Worm (Caenorhabditis elegans) whole organism, L4 larva: ENCODE measurements around the gene ins-12.

ENCODE experiments used
- F10B5.3 ChIP-seq: sonication (generic microtip); optimal IDR thresholded peaks from 2 replicates; lab custom pipeline; 2016; ENCODE audit warnings: mild to moderate bottlenecking, missing genetic modification characterization, missing compliant biosample characterization
- F49E8.2 ChIP-seq: sonication (generic microtip); optimal IDR thresholded peaks from 2 replicates; lab custom pipeline; 2016; ENCODE audit warnings: missing compliant biosample characterization, mild to moderate bottlenecking, missing genetic modification characterization, borderline replicate concordance
- Y105C5A.15 ChIP-seq: fragments of 200-800 bp; sonication (Bioruptor generic); IDR thresholded peaks from 2 replicates; pipeline ENCODE4 v1.3.6; 2022; ENCODE audit warnings: missing genetic modification characterization, missing compliant biosample characterization
- ZK546.5 ChIP-seq, 2 experiments: sonication (generic microtip); optimal IDR thresholded peaks; 2 replicates each; lab custom pipeline; 2017; ENCODE audit warnings: missing biosample characterization in 2 of 2, missing genetic modification characterization in 2 of 2
- aly-2 ChIP-seq: sonication (generic microtip); optimal IDR thresholded peaks from 2 replicates; lab custom pipeline; 2018; ENCODE audit warnings: missing biosample characterization, missing genetic modification characterization
- ceh-20 ChIP-seq: fragments of 200-800 bp; sonication (Bioruptor generic); IDR thresholded peaks from 2 replicates; pipeline ENCODE4 v1.3.6; 2022; ENCODE audit warnings: missing genetic modification reagents, missing genetic modification characterization, missing compliant biosample characterization
- ceh-44 ChIP-seq: fragments of 200-800 bp; sonication (Bioruptor generic); IDR thresholded peaks from 2 replicates; pipeline ENCODE4 v1.3.6; 2022; ENCODE audit warnings: missing genetic modification reagents, missing genetic modification characterization, missing compliant biosample characterization
- ceh-62 ChIP-seq: sonication (generic microtip); optimal IDR thresholded peaks from 2 replicates; lab custom pipeline; 2017; ENCODE audit warnings: missing biosample characterization, missing genetic modification characterization
- cey-2 ChIP-seq: sonication (generic microtip); optimal IDR thresholded peaks from 3 replicates; lab custom pipeline; 2017; ENCODE audit warnings: missing genetic modification characterization, mild to moderate bottlenecking, missing compliant biosample characterization, antibody characterized with exemption, borderline replicate concordance; ENCODE audit not compliant: insufficient read depth
- dmd-8 ChIP-seq: fragments of 200-800 bp; sonication (Bioruptor generic); IDR thresholded peaks from 2 replicates; pipeline ENCODE4 v1.3.6; 2022; ENCODE audit warnings: missing genetic modification characterization, missing compliant biosample characterization
- dpl-1 ChIP-seq: fragments of 150-350 bp; optimal IDR thresholded peaks from 2 replicates; lab custom pipeline; 2014; ENCODE audit warnings: missing biosample characterization, missing genetic modification reagents, missing genetic modification characterization
- egl-27 ChIP-seq: sonication (generic microtip); optimal IDR thresholded peaks from 3 replicates; lab custom pipeline; 2017; ENCODE audit warnings: missing biosample characterization, missing genetic modification reagents, missing genetic modification characterization
- egl-43 ChIP-seq: fragments of 200-800 bp; sonication (Bioruptor generic); IDR thresholded peaks from 2 replicates; pipeline ENCODE4 v1.3.6; 2022; ENCODE audit warnings: missing genetic modification reagents, missing genetic modification characterization, missing compliant biosample characterization
- fos-1 ChIP-seq: fragments of 150-350 bp; optimal IDR thresholded peaks from 2 replicates; lab custom pipeline; 2014; ENCODE audit warnings: missing biosample characterization, missing genetic modification characterization
- gei-8 ChIP-seq: fragments of 200-800 bp; sonication (Bioruptor generic); optimal IDR thresholded peaks from 2 replicates; lab custom pipeline; 2018; ENCODE audit warnings: mild to moderate bottlenecking, missing genetic modification characterization, missing compliant biosample characterization
- hlh-11 ChIP-seq: fragments of 200-800 bp; sonication (Bioruptor generic); optimal IDR thresholded peaks from 2 replicates; lab custom pipeline; 2018; ENCODE audit warnings: mild to moderate bottlenecking, missing genetic modification characterization, missing compliant biosample characterization
- hmg-1.1 ChIP-seq: fragments of 200-800 bp; sonication (Bioruptor generic); IDR thresholded peaks from 2 replicates; pipeline ENCODE4 v1.3.6; 2022; ENCODE audit warnings: missing genetic modification reagents, missing genetic modification characterization, missing compliant biosample characterization
- lin-1 ChIP-seq: fragments of 200-800 bp; sonication (Bioruptor generic); IDR thresholded peaks from 2 replicates; pipeline ENCODE4 v1.3.6; 2022; ENCODE audit warnings: missing genetic modification reagents, missing genetic modification characterization, missing compliant biosample characterization
- lin-15B ChIP-seq: fragments of 150-350 bp; sonication (generic microtip); optimal IDR thresholded peaks from 3 replicates; lab custom pipeline; 2014; ENCODE audit warnings: missing biosample characterization, missing genetic modification characterization
- lin-29 ChIP-seq: fragments of 200-800 bp; sonication (Bioruptor generic); IDR thresholded peaks from 2 replicates; pipeline ENCODE4 v1.3.6; 2022; ENCODE audit warnings: missing genetic modification reagents, missing genetic modification characterization, missing compliant biosample characterization
- lir-3 ChIP-seq: sonication (generic microtip); optimal IDR thresholded peaks from 2 replicates; lab custom pipeline; 2016; ENCODE audit warnings: mild to moderate bottlenecking, missing genetic modification characterization, missing compliant biosample characterization
- lsy-2 ChIP-seq, 2 experiments: fragments of 150-350 bp in 1 of 2; sonication (generic microtip) in 1 of 2; optimal IDR thresholded peaks; 2 replicates each; lab custom pipeline; 2014 to 2017; ENCODE audit warnings: missing biosample characterization in 2 of 2, missing genetic modification characterization in 2 of 2
- madf-9 ChIP-seq: fragments of 200-800 bp; sonication (Bioruptor generic); conservative IDR thresholded peaks from 2 replicates; pipeline ENCODE4 v1.3.6; 2022; ENCODE audit warnings: missing genetic modification reagents, missing genetic modification characterization, missing compliant biosample characterization
- mdl-1 ChIP-seq, 2 experiments: fragments of 150-350 bp in 1 of 2; sonication (generic microtip) in 1 of 2; optimal IDR thresholded peaks; 2 replicates each; lab custom pipeline; 2014 to 2017; ENCODE audit warnings: missing biosample characterization in 2 of 2, missing genetic modification characterization in 2 of 2
- nhr-102 ChIP-seq: sonication (generic microtip); optimal IDR thresholded peaks from 2 replicates; lab custom pipeline; 2016; ENCODE audit warnings: mild to moderate bottlenecking, missing genetic modification characterization, moderate library complexity, missing compliant biosample characterization
- nhr-111 ChIP-seq: fragments of 200-800 bp; sonication (Bioruptor generic); optimal IDR thresholded peaks from 2 replicates; lab custom pipeline; 2018; ENCODE audit warnings: mild to moderate bottlenecking, missing genetic modification characterization, missing compliant biosample characterization
- nhr-25 ChIP-seq: sonication (generic microtip); optimal IDR thresholded peaks from 2 replicates; lab custom pipeline; 2017; ENCODE audit warnings: missing genetic modification characterization, mild to moderate bottlenecking, missing compliant biosample characterization, antibody characterized with exemption, moderate library complexity, borderline replicate concordance; ENCODE audit not compliant: insufficient read depth
- nhr-77 ChIP-seq: fragments of 150-350 bp; optimal IDR thresholded peaks from 2 replicates; lab custom pipeline; 2014; ENCODE audit warnings: missing biosample characterization, missing genetic modification characterization
- saeg-2 ChIP-seq: fragments of 200-800 bp; sonication (Bioruptor generic); IDR thresholded peaks from 2 replicates; pipeline ENCODE4 v1.3.6; 2022; ENCODE audit warnings: missing genetic modification reagents, missing genetic modification characterization, missing compliant biosample characterization
- snpc-1.2 ChIP-seq: fragments of 200-800 bp; sonication (Bioruptor generic); IDR thresholded peaks from 2 replicates; pipeline ENCODE4 v1.3.6; 2022; ENCODE audit warnings: missing genetic modification reagents, missing genetic modification characterization, missing compliant biosample characterization
- snpc-4 ChIP-seq: fragments of 150-350 bp; optimal IDR thresholded peaks from 2 replicates; lab custom pipeline; 2014; ENCODE audit warnings: missing biosample characterization, missing genetic modification characterization
- tra-1 ChIP-seq: fragments of 200-800 bp; sonication (Bioruptor generic); IDR thresholded peaks from 2 replicates; pipeline ENCODE4 v1.3.6; 2022; ENCODE audit warnings: missing genetic modification reagents, missing genetic modification characterization, missing compliant biosample characterization
- unc-62 ChIP-seq, 3 experiments: fragments of 150-350 bp in 1 of 3; sonication (generic microtip); optimal IDR thresholded peaks in 2 of 3; peaks in 1 of 3; 1 replicate in 1 of 3; 2 replicates in 2 of 3; lab custom pipeline; 2014 to 2017; ENCODE audit warnings: missing biosample characterization in 3 of 3, missing genetic modification characterization in 3 of 3, missing genetic modification reagents in 3 of 3, missing genotype in 1 of 3
- vab-7 ChIP-seq: fragments of 200-800 bp; sonication (Bioruptor generic); IDR thresholded peaks from 2 replicates; pipeline ENCODE4 v1.3.6; 2022; ENCODE audit warnings: missing genetic modification reagents, missing genetic modification characterization, missing compliant biosample characterization
- ztf-7 ChIP-seq: fragments of 150-350 bp; optimal IDR thresholded peaks from 2 replicates; lab custom pipeline; 2014; ENCODE audit warnings: missing biosample characterization, missing genetic modification characterization

Gene ins-12

DNA sequence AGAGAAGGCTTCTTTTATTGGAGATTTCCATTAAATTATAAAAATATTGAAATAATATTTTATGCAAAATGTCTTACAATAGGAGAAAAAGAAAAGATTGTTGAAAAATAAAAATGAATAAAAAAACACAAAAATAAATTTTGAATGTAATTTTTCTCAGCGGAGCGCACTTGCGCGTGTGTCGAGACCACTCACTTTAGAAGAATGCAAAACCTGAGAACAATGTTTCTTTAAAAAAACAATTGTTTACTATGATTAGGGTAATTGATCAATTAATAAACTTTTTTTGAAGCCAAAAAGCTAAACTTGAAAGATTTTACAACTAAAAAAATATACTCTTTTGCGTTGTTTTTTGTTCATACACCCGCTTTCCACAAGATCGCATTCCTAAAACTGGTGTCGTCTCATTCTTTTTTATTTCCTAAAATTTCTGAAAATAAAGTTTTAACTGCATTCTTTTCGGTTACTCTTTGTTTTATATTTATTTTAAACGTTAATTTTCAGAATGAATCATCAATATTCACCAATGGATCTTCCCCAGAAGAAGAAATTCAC lies 39.9 kb downstream of the ins-12 start, which contains the start of gene ttc-4 (continued):
- no peak for TF ChIP-seq nhr-102 (tag; lab: Kevin White, UChicago)
- no peak for TF ChIP-seq cey-2 (tag; lab: Kevin White, UChicago)
- TF ChIP-seq ceh-44: no peak
- TF ChIP-seq tra-1 (GFP tag; lab: Robert Waterston, UW): no peak
- TF ChIP-seq lin-1 (GFP tag; lab: Robert Waterston, UW): no peak
- no peak for TF ChIP-seq ceh-20 (GFP tag; lab: Robert Waterston, UW)
- no peak for TF ChIP-seq nhr-111 (GFP tag; lab: Kevin White, UChicago)
- TF ChIP-seq vab-7 (GFP tag; lab: Robert Waterston, UW): no peak
- peak; percentile 62 for TF ChIP-seq nhr-77 (tag; lab: Kevin White, UChicago)
- TF ChIP-seq egl-27 (tag; lab: Kevin White, UChicago): no peak
- no peak for TF ChIP-seq aly-2 (tag; lab: Kevin White, UChicago)
- no peak for TF ChIP-seq dmd-8 (GFP tag; lab: Robert Waterston, UW)
- no peak for TF ChIP-seq F10B5.3
- TF ChIP-seq lin-15B (tag; lab: Kevin White, UChicago): no peak
- no peak for TF ChIP-seq lir-3 (tag; lab: Kevin White, UChicago)
- TF ChIP-seq egl-43 (GFP tag; lab: Robert Waterston, UW): no peak
- TF ChIP-seq snpc-1.2: no peak
- no peak for TF ChIP-seq F49E8.2 (tag; lab: Kevin White, UChicago)
- no peak for TF ChIP-seq fos-1 (tag; lab: Kevin White, UChicago)
- no peak for TF ChIP-seq ztf-7 (tag; lab: Kevin White, UChicago)
- peak; percentile 39 for TF ChIP-seq dpl-1 (GFP tag; lab: Kevin White, UChicago)
- no peak for TF ChIP-seq lin-29 (GFP tag; lab: Robert Waterston, UW)
- no peak for TF ChIP-seq ceh-62

ce11 chrII:5596247-5596646 lies 41.8 kb downstream of the ins-12 start, which contains the start of gene C17G10.1:
Gene C17G10.1, plus strand, starts transcription at chrII:5596547.
- no peak for TF ChIP-seq snpc-4 (tag; lab: Kevin White, UChicago)
- TF ChIP-seq ztf-7 (tag; lab: Kevin White, UChicago): no peak
- TF ChIP-seq egl-27 (tag; lab: Kevin White, UChicago): no peak
- TF ChIP-seq saeg-2 (GFP tag; lab: Robert Waterston, UW): no peak
- no peak for TF ChIP-seq unc-62 (GFP tag; optimal IDR thresholded peaks at IDR 0.05 in 1 of 2; lab: Kevin White, UChicago)
- no peak for TF ChIP-seq unc-62 (tag; optimal IDR thresholded peaks at IDR 0.05; lab: Kevin White, UChicago)
- no peak for TF ChIP-seq mdl-1 (tag; optimal IDR thresholded peaks at IDR 0.05; lab: Kevin White, UChicago)
- TF ChIP-seq hmg-1.1 (GFP tag; lab: Robert Waterston, UW): no peak
- no peak for TF ChIP-seq lsy-2 (tag; optimal IDR thresholded peaks at IDR 0.05; lab: Kevin White, UChicago)
- no peak for TF ChIP-seq madf-9 (GFP tag; lab: Robert Waterston, UW)
- TF ChIP-seq lir-3 (tag; lab: Kevin White, UChicago): no peak
- no peak for TF ChIP-seq nhr-25 (tag; lab: Kevin White, UChicago)
- TF ChIP-seq ZK546.5 (tag; optimal IDR thresholded peaks at IDR 0.05; lab: Kevin White, UChicago): no peak
- no peak for TF ChIP-seq gei-8 (GFP tag; lab: Kevin White, UChicago)
- no peak for TF ChIP-seq Y105C5A.15 (GFP tag; lab: Robert Waterston, UW)
- no peak for TF ChIP-seq vab-7 (GFP tag; lab: Robert Waterston, UW)
- TF ChIP-seq F49E8.2 (tag; lab: Kevin White, UChicago): no peak
- TF ChIP-seq hlh-11: no peak
- TF ChIP-seq, all 104 proteins: peak for 0
